Fruit fly (Drosophila melanogaster) whole organism: ENCODE results near the gene cni.

ENCODE experiments used
- CG8478 ChIP-seq: fragments of >200 bp; optimal IDR thresholded peaks from 2 replicates; lab custom pipeline; 2018; ENCODE audit warnings: inconsistent platforms
- psq ChIP-seq: fragments of >200 bp; optimal IDR thresholded peaks from 2 replicates; lab custom pipeline; 2017

- no peak for TF ChIP-seq psq (lab: Kevin White, UChicago)
- no peak for TF ChIP-seq CG8478
Observed at dm6 chr2L:16323544-16323943, 13.0 kb upstream of the cni start.
